Worm (Caenorhabditis elegans) whole organism, L4/young adult: ENCODE results near the gene Y39A1A.22.

ENCODE experiments used
- W03F9.2 ChIP-seq: fragments of 150-350 bp; optimal IDR thresholded peaks from 2 replicates; lab custom pipeline; 2014; ENCODE audit warnings: missing biosample characterization, missing genetic modification characterization
- dao-5 ChIP-seq: sonication (generic microtip); optimal IDR thresholded peaks from 2 replicates; lab custom pipeline; 2016; ENCODE audit warnings: missing genotype, missing genetic modification characterization, moderate library complexity, missing compliant biosample characterization
- him-1 ChIP-seq: sonication (generic microtip); optimal IDR thresholded peaks from 2 replicates; lab custom pipeline; 2016; ENCODE audit warnings: missing genotype, missing genetic modification reagents, missing genetic modification characterization, missing compliant biosample characterization

DNA sequence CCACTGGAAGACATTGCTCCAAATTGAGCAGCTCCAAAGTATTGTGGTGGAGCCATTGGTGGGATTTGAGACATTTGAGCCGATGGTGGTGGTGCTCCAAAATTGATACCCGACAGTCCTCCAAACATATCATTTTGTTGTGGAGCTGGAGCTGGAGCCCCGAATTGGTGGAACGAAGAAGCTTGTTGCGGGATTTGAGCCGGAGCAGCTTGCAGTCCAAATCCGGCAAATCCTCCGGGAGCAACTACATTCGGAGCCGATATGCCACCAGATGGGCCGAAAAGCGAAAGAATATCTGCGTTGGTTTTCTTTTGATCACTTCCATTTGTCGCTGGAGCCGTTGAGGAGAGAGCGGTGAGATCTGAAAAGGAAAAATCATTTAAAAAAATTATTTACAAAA, 31.3 kb upstream of the Y39A1A.22 start:
- TF ChIP-seq him-1 = no peak
- TF ChIP-seq dao-5 (tag; lab: Kevin White, UChicago) = no peak
- TF ChIP-seq W03F9.2 = no peak
